Worm (Caenorhabditis elegans) whole organism, L1 larva: ENCODE results near the gene CC8.2.

Source experiments
- C04F5.9 ChIP-seq: sonication (generic microtip); optimal IDR thresholded peaks from 2 replicates; lab custom pipeline; 2016; ENCODE audit warnings: missing genetic modification characterization, missing compliant biosample characterization
- F16B12.6 ChIP-seq: fragments of 150-350 bp; optimal IDR thresholded peaks from 2 replicates; lab custom pipeline; 2014; ENCODE audit warnings: missing biosample characterization, missing genetic modification characterization
- Y116A8C.19 ChIP-seq: sonication (generic microtip); optimal IDR thresholded peaks from 2 replicates; lab custom pipeline; 2016; ENCODE audit warnings: missing compliant biosample characterization, missing genetic modification characterization, borderline replicate concordance
- alr-1 ChIP-seq: fragments of 200-800 bp; sonication (Bioruptor generic); optimal IDR thresholded peaks from 2 replicates; lab custom pipeline; 2018; ENCODE audit warnings: borderline replicate concordance, mild to moderate bottlenecking, missing genetic modification characterization, missing compliant biosample characterization
- ama-1 ChIP-seq: fragments of 150-350 bp; optimal IDR thresholded peaks from 2 replicates; lab custom pipeline; 2014
- ceh-8 ChIP-seq: fragments of 200-800 bp; sonication (Bioruptor generic); optimal IDR thresholded peaks from 2 replicates; lab custom pipeline; 2018; ENCODE audit warnings: mild to moderate bottlenecking, missing genetic modification characterization, moderate library complexity, missing compliant biosample characterization
- ceh-88 ChIP-seq: fragments of 200-800 bp; sonication (Bioruptor generic); IDR thresholded peaks from 2 replicates; pipeline ENCODE4 v1.3.6; 2022; ENCODE audit warnings: missing genetic modification characterization, missing compliant biosample characterization
- ces-1 ChIP-seq: fragments of 150-350 bp; optimal IDR thresholded peaks from 2 replicates; lab custom pipeline; 2014; ENCODE audit warnings: missing biosample characterization, missing genetic modification reagents, missing genetic modification characterization
- dpl-1 ChIP-seq, 3 experiments: fragments of 150-350 bp in 2 of 3; sonication (generic microtip) in 1 of 3; optimal IDR thresholded peaks; 2 replicates each; lab custom pipeline; 2014 to 2017; ENCODE audit warnings: missing biosample characterization in 3 of 3, missing genetic modification characterization in 3 of 3, missing genetic modification reagents in 3 of 3
- efl-1 ChIP-seq, 4 experiments: fragments of 150-350 bp; optimal IDR thresholded peaks in 3 of 4; peaks in 1 of 4; 1 replicate in 1 of 4; 2 replicates in 3 of 4; lab custom pipeline; 2014; ENCODE audit warnings: missing biosample characterization in 2 of 4, missing genetic modification characterization in 2 of 4, missing genetic modification reagents in 2 of 4
- elt-2 ChIP-seq: sonication (generic microtip); optimal IDR thresholded peaks from 2 replicates; lab custom pipeline; 2016; ENCODE audit warnings: missing genetic modification characterization, mild to moderate bottlenecking, inconsistent platforms, missing compliant biosample characterization, missing genetic modification reagents
- fkh-10 ChIP-seq: sonication (generic microtip); optimal IDR thresholded peaks from 2 replicates; lab custom pipeline; 2017; ENCODE audit warnings: missing biosample characterization, missing genetic modification reagents, missing genetic modification characterization
- fos-1 ChIP-seq: fragments of 150-350 bp; optimal IDR thresholded peaks from 2 replicates; lab custom pipeline; 2014; ENCODE audit warnings: missing biosample characterization, missing genetic modification characterization
- grh-1 ChIP-seq: fragments of 200-800 bp; sonication (Bioruptor generic); IDR thresholded peaks from 2 replicates; pipeline ENCODE4 v1.3.6; 2022; ENCODE audit warnings: missing genetic modification reagents, missing genetic modification characterization, missing compliant biosample characterization
- hlh-17 ChIP-seq: fragments of 200-800 bp; sonication (Bioruptor generic); optimal IDR thresholded peaks from 2 replicates; lab custom pipeline; 2018; ENCODE audit warnings: missing genetic modification characterization, mild to moderate bottlenecking, missing compliant biosample characterization, moderate library complexity, borderline replicate concordance
- irx-1 ChIP-seq: sonication (generic microtip); optimal IDR thresholded peaks from 2 replicates; lab custom pipeline; 2016; ENCODE audit warnings: missing genetic modification characterization, missing compliant biosample characterization
- lin-14 ChIP-seq: fragments of 200-800 bp; sonication (Bioruptor generic); optimal IDR thresholded peaks from 2 replicates; lab custom pipeline; 2018; ENCODE audit warnings: mild to moderate bottlenecking, missing genetic modification characterization, moderate library complexity, missing compliant biosample characterization
- mab-9 ChIP-seq: fragments of 200-800 bp; sonication (Bioruptor generic); IDR thresholded peaks from 2 replicates; pipeline ENCODE4 v1.3.6; 2022; ENCODE audit warnings: missing genetic modification reagents, missing genetic modification characterization, missing compliant biosample characterization
- nhr-20 ChIP-seq: sonication (generic microtip); optimal IDR thresholded peaks from 2 replicates; lab custom pipeline; 2016; ENCODE audit warnings: mild to moderate bottlenecking, missing genetic modification characterization, missing compliant biosample characterization
- nhr-76 ChIP-seq: sonication (generic microtip); optimal IDR thresholded peaks from 2 replicates; lab custom pipeline; 2017; ENCODE audit warnings: missing biosample characterization, missing genetic modification characterization
- pag-3 ChIP-seq: sonication (generic microtip); optimal IDR thresholded peaks from 2 replicates; lab custom pipeline; 2017; ENCODE audit warnings: missing genetic modification characterization, mild to moderate bottlenecking, missing compliant biosample characterization, antibody characterized with exemption, borderline replicate concordance; ENCODE audit not compliant: insufficient read depth
- pax-3 ChIP-seq: fragments of 200-800 bp; sonication (Bioruptor generic); optimal IDR thresholded peaks from 2 replicates; lab custom pipeline; 2018; ENCODE audit warnings: mild to moderate bottlenecking, missing genetic modification characterization, moderate library complexity, missing compliant biosample characterization
- rnt-1 ChIP-seq: sonication (generic microtip); optimal IDR thresholded peaks from 2 replicates; lab custom pipeline; 2016; ENCODE audit warnings: mild to moderate bottlenecking, missing genetic modification characterization, moderate library complexity, missing compliant biosample characterization
- skn-1 ChIP-seq: fragments of 150-350 bp; optimal IDR thresholded peaks from 2 replicates; lab custom pipeline; 2014; ENCODE audit warnings: missing biosample characterization, missing genetic modification characterization
- snpc-4 ChIP-seq: fragments of 150-350 bp; optimal IDR thresholded peaks from 2 replicates; lab custom pipeline; 2014; ENCODE audit warnings: missing biosample characterization, missing genetic modification characterization
- snu-23 ChIP-seq: sonication (generic microtip); optimal IDR thresholded peaks from 2 replicates; lab custom pipeline; 2016; ENCODE audit warnings: missing genetic modification characterization, missing compliant biosample characterization
- sup-37 ChIP-seq: fragments of 200-800 bp; sonication (Bioruptor generic); optimal IDR thresholded peaks from 2 replicates; lab custom pipeline; 2018; ENCODE audit warnings: mild to moderate bottlenecking, missing genetic modification characterization, missing compliant biosample characterization
- unc-86 ChIP-seq: sonication (generic microtip); optimal IDR thresholded peaks from 2 replicates; lab custom pipeline; 2016; ENCODE audit warnings: missing genetic modification characterization, missing compliant biosample characterization
- unc-98 ChIP-seq: fragments of 200-800 bp; sonication (Bioruptor generic); IDR thresholded peaks from 2 replicates; pipeline ENCODE4 v1.3.6; 2022; ENCODE audit warnings: missing genetic modification characterization, missing compliant biosample characterization
- ztf-11 ChIP-seq, 2 experiments: sonication (generic microtip); optimal IDR thresholded peaks; 2 replicates each; lab custom pipeline; 2016 to 2017; ENCODE audit warnings: missing genetic modification characterization in 2 of 2, missing biosample characterization in 1 of 2, missing compliant biosample characterization in 1 of 2

CC8.2 gene

DNA sequence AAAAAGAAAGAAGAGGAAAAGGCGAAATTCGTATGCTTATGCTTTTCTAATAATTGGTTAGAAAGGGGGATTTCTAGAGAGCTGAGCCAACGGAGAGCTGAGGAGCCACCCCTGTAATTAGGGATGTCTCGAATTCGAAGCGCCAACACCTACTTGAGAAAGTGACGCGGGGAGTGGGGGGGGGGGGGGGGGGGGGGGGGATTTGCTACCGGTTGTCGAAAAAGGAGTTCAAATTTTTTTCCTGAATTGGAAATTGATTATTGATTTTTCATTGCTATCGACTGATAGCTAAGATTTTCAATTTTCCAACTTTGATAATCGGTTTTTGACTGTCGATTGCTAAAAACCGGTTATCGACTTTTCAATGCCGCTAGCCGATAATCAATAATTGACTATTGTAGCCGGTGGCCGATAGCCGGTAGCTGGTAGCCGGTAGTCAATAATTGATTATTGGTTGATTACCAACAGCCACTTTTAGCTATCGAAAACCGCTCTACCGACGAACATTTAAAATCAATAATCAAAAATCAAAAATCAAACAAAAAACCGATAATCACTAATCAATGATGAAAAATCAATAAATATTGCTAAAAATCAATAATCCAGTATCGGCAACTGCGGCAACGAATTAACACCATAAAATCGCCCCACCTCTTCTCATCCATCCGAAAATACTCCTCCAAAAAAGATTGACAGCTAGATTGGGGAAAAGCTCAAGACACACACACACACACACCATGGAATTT is 19.4 kb downstream of the CC8.2 start:
- TF ChIP-seq efl-1 (optimal IDR thresholded peaks at IDR 0.05; lab: Kevin White, UChicago) (no peak), efl-1 (GFP tag; optimal IDR thresholded peaks at IDR 0.05 in 1 of 2; lab: Kevin White, UChicago) (peak in 1 of 2 experiments; percentile 35), ceh-8 (GFP tag; lab: Kevin White, UChicago) (no peak)

DNA sequence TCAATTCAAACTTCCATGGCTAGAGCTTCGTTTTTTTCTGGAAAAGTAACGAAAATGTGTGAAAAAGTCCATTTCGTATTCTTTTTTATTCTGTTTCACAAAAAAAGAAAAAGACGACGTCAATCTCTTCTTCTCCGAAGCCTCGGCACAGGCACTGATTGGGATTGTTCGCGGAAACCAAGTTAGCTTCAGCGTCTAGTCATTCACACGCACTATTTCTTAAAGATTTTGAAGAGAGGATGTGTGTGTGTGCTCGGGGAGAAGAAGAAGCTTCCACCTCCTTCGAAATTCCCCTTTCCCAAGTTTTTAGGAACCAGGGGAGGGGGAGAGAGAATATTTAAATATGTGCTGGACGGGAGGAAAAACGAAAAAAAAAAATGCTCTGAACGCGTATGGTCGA is 22.0 kb downstream of the CC8.2 start:
- TF ChIP-seq fkh-10 = peak; percentile 73
- TF ChIP-seq lin-14 = peak; percentile 76
- no peak for TF ChIP-seq ceh-88 (GFP tag; lab: Robert Waterston, UW)
- peak; percentile 51 for TF ChIP-seq ces-1 (GFP tag; lab: Kevin White, UChicago)

DNA sequence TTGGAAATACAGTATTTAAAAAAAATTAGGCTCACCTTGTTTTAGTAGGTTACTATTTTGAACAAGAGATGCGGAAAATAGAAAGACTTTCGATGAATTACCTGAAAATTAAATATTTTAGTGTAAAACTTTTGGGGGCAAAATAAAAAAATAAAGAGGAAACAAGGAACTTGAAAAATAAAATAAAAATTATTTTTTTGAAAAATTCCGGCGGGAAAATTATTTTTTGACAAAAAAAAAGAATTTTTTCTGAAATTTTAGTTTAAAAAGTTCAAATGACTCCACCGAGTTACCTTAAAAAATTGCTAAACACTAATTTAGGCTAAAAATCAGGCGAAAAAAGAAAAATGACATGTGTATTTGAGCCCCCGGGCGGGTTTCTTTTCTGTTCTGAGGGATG is 23.9 kb downstream of the CC8.2 start, which contains the start of the genes cha-1 and unc-17:
Gene cha-1, minus strand, starts transcription at position 101 of the 400 bp plus-strand sequence.
Gene unc-17, minus strand, starts transcription at position 103 of the 400 bp plus-strand sequence.
- TF ChIP-seq rnt-1 (tag; lab: Kevin White, UChicago) = no peak
- TF ChIP-seq elt-2 (tag; lab: Kevin White, UChicago) = no peak
- no peak for TF ChIP-seq sup-37
- TF ChIP-seq Y116A8C.19 (tag; lab: Kevin White, UChicago) = no peak
- no peak for TF ChIP-seq fkh-10
- no peak for TF ChIP-seq pag-3
- no peak for TF ChIP-seq fos-1 (tag; lab: Kevin White, UChicago)
- no peak for TF ChIP-seq F16B12.6 (tag; lab: Kevin White, UChicago)
- TF ChIP-seq alr-1 (tag; lab: Kevin White, UChicago) = no peak
- no peak for TF ChIP-seq unc-86 (tag; lab: Kevin White, UChicago)
- TF ChIP-seq hlh-17 = no peak
- no peak for TF ChIP-seq nhr-76
- no peak for TF ChIP-seq ztf-11 (tag; optimal IDR thresholded peaks at IDR 0.05; lab: Kevin White, UChicago)

DNA sequence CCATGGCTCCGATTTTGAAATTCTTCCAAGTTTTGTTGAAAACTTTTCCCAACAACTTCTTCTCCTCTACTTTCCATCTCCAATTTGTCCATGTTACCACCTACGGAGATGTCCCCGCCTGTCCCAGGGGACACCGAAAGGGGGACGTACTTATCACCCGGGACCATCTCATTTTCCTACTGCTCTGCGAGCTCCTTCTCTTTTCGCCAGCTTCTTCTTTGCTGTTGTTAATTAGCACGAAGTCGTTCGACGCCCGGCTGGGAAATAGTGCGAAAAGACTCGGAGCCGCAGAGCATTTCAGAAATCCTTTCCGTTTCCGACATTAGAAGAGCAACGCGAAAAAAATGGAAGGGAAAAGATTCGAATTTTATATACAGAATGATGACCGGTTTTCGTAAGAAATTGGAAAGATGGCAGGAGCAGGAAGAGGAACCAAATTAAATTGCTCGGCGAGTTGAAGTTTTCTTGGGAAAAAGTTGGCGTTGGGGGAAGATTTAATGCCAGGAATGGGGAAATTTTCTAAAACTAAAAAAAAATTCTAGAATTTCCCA is 26.6 kb downstream of the CC8.2 start:
- TF ChIP-seq hlh-17 = peak; percentile 64
- TF ChIP-seq F16B12.6 (tag; lab: Kevin White, UChicago) = no peak
- TF ChIP-seq lin-14 = peak; percentile 38
- TF ChIP-seq nhr-76 = no peak
- TF ChIP-seq Y116A8C.19 (tag; lab: Kevin White, UChicago) = no peak
- TF ChIP-seq grh-1 = no peak
- TF ChIP-seq C04F5.9 (tag; lab: Kevin White, UChicago) = no peak
- TF ChIP-seq snu-23 (GFP tag; lab: Kevin White, UChicago) = no peak
- no peak for TF ChIP-seq snpc-4 (tag; lab: Kevin White, UChicago)
- no peak for TF ChIP-seq ama-1 (lab: Kevin White, UChicago)
- TF ChIP-seq mab-9 (GFP tag; lab: Robert Waterston, UW) = no peak
- TF ChIP-seq unc-98 (GFP tag; lab: Robert Waterston, UW) = no peak

DNA sequence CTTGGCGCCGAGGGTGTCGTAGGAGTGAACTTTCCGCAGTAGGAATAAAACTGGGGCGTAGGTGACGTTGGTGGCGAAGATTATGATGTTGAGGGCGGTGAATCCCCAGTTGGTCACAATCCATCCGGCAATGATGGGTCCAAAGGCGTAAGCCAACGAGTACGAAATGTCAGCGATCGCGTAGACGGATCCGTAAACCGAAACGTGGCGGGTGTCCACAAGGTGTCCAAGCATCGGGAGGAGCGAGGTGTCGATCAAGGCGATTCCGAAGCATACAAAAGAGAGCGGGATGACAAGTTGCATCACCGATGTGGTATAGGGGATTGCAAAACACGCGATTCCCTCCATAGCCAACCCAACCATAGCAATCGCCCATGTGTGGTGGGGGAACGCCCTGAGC is 29.8 kb downstream of the CC8.2 start:
- TF ChIP-seq efl-1 (optimal IDR thresholded peaks at IDR 0.05; lab: Kevin White, UChicago) = no peak
- peak in 1 of 2 experiments; percentile 53 for TF ChIP-seq efl-1 (GFP tag; optimal IDR thresholded peaks at IDR 0.05 in 1 of 2; lab: Kevin White, UChicago)
- no peak for TF ChIP-seq ceh-8 (GFP tag; lab: Kevin White, UChicago)

DNA sequence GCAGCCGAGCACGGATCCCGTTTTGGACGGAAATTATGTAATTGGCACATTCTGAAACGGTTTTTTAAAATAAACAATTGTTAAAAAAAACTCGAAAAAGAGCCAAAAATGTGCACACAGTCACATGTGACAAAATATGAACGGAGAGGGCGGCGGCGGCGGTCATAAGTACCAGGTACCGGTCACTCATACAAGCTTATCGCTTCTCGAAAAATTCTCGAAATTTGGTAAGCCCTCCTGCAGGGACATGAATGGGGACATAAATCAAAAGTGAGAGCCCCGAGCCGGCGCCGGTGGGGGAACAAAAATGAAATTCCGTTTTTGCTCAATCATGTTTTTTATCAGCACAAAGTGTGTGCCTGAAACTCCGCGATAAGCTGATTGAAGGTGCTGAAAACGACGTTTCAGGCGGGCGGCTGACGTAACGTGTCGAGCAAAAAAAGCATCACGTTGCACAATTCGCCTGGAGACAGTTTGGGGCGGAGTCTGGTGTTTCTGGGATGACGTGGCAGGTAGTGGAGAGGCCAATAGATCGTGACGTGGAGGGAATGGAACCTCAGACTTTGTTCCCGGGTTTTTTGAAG is 35.4 kb downstream of the CC8.2 start, which contains the start of gene ltah-1.2:
Gene ltah-1.2, minus strand, starts transcription at position 51 of the 584 bp plus-strand sequence.
- TF ChIP-seq dpl-1 (GFP tag; optimal IDR thresholded peaks at IDR 0.05; lab: Kevin White, UChicago) (no peak), snpc-4 (tag; lab: Kevin White, UChicago) (no peak), nhr-20 (no peak), elt-2 (tag; lab: Kevin White, UChicago) (peak; percentile 76), nhr-76 (no peak), pax-3 (tag; lab: Kevin White, UChicago) (peak; percentile 11), irx-1 (tag; lab: Kevin White, UChicago) (no peak), skn-1 (tag; lab: Kevin White, UChicago) (no peak), efl-1 (optimal IDR thresholded peaks at IDR 0.05; lab: Kevin White, UChicago) (no peak), efl-1 (GFP tag; optimal IDR thresholded peaks at IDR 0.05 in 1 of 2; lab: Kevin White, UChicago) (peak in 1 of 2 experiments; percentile 15)
- TF ChIP-seq, all 84 proteins: peak for 3
